Worm (Caenorhabditis elegans) whole organism, L4 larva: ENCODE data around the gene C47E12.12.

Experiments
- F49E8.2 ChIP-seq: sonication (generic microtip); optimal IDR thresholded peaks from 2 replicates; lab custom pipeline; 2016; ENCODE audit warnings: missing compliant biosample characterization, mild to moderate bottlenecking, missing genetic modification characterization, borderline replicate concordance
- aly-2 ChIP-seq: sonication (generic microtip); optimal IDR thresholded peaks from 2 replicates; lab custom pipeline; 2018; ENCODE audit warnings: missing biosample characterization, missing genetic modification characterization
- egl-27 ChIP-seq: sonication (generic microtip); optimal IDR thresholded peaks from 3 replicates; lab custom pipeline; 2017; ENCODE audit warnings: missing biosample characterization, missing genetic modification reagents, missing genetic modification characterization
- fos-1 ChIP-seq: fragments of 150-350 bp; optimal IDR thresholded peaks from 2 replicates; lab custom pipeline; 2014; ENCODE audit warnings: missing biosample characterization, missing genetic modification characterization
- hlh-11 ChIP-seq: fragments of 200-800 bp; sonication (Bioruptor generic); optimal IDR thresholded peaks from 2 replicates; lab custom pipeline; 2018; ENCODE audit warnings: mild to moderate bottlenecking, missing genetic modification characterization, missing compliant biosample characterization
- lsy-2 ChIP-seq, 2 experiments: fragments of 150-350 bp in 1 of 2; sonication (generic microtip) in 1 of 2; optimal IDR thresholded peaks; 2 replicates each; lab custom pipeline; 2014 to 2017; ENCODE audit warnings: missing biosample characterization in 2 of 2, missing genetic modification characterization in 2 of 2
- zfp-3 ChIP-seq: fragments of 200-800 bp; sonication (Bioruptor generic); conservative IDR thresholded peaks from 2 replicates; pipeline ENCODE4 v1.3.6; 2022; ENCODE audit warnings: missing genetic modification reagents, missing genetic modification characterization, missing compliant biosample characterization
- zip-11 ChIP-seq: fragments of 200-800 bp; sonication (Bioruptor generic); IDR thresholded peaks from 2 replicates; pipeline ENCODE4 v1.3.6; 2022; ENCODE audit warnings: missing genetic modification characterization, missing compliant biosample characterization
- ztf-11 ChIP-seq: fragments of 150-350 bp; optimal IDR thresholded peaks from 2 replicates; lab custom pipeline; 2014; ENCODE audit warnings: missing biosample characterization, missing genetic modification characterization

ce11 chrIV:9969081-9969480, 3.4 kb downstream of the C47E12.12 start, which contains the start of the genes kin-5 and C47E12.11:
- TF ChIP-seq egl-27 (tag; lab: Kevin White, UChicago) (no peak), fos-1 (tag; lab: Kevin White, UChicago) (no peak), lsy-2 (tag; optimal IDR thresholded peaks at IDR 0.05; lab: Kevin White, UChicago) (no peak), F49E8.2 (no peak), aly-2 (no peak), zfp-3 (GFP tag; lab: Robert Waterston, UW) (no peak), ztf-11 (tag; lab: Kevin White, UChicago) (no peak), zip-11 (GFP tag; lab: Robert Waterston, UW) (no peak), hlh-11 (no peak)
